Fruit fly (Drosophila melanogaster): ENCODE data around the gene CtsL4.

The CtsL4 gene

DNA sequence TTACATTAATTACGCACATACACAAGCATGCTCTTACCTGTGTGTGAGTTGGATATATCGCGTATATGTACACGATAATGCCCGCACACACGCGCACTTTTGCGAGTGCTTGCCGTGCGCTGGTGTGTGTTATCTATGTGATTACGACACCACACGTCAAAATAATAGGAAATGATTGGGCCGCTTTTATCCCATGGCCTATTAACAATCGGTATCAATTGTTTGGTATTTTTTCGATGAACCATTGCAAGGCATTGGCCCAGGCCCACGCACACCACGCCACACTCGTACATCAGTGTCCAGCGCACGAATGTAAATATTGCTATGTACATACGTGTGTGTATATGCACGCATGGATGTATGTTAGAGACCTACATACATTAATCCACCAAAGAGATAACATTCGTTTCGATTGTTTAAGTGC, 21.5 kb downstream of the CtsL4 start (continued):
- TF ChIP-seq CG31365 (tag; optimal IDR thresholded peaks at IDR 0.05) (no peak), dimm (GFP tag; IDR thresholded peaks at IDR 0.05) (no peak), ftz-f1 (GFP tag; optimal IDR thresholded peaks at IDR 0.05) (peak; percentile 83), eyg (GFP tag; optimal IDR thresholded peaks at IDR 0.05) (peak; percentile 16), Chrac-16 (GFP tag; optimal IDR thresholded peaks at IDR 0.05) (peak; percentile 2), CG7928 (GFP tag; optimal IDR thresholded peaks at IDR 0.05) (no peak), Hmr (GFP tag; optimal IDR thresholded peaks at IDR 0.05) (peak; percentile 90), CG6791 (GFP tag; IDR thresholded peaks at IDR 0.05; ENCODE audit: partially characterized antibody) (no peak; the same call in 2 of the 3 replicates), Oaz (GFP tag; IDR thresholded peaks at IDR 0.05) (no peak), aop (GFP tag; IDR thresholded peaks at IDR 0.05) (no peak), CTCF (GFP tag; optimal IDR thresholded peaks at IDR 0.05) (peak; percentile 26), bab2 (GFP tag; optimal IDR thresholded peaks at IDR 0.05) (peak; percentile 10), CG18619 (GFP tag; optimal IDR thresholded peaks at IDR 0.05) (peak; percentile 17), CG7556 (GFP tag; optimal IDR thresholded peaks at IDR 0.05) (peak; percentile 47), gcm2 (GFP tag; optimal IDR thresholded peaks at IDR 0.05) (peak; percentile 22), CG6254 (GFP tag; optimal IDR thresholded peaks at IDR 0.05) (peak; percentile 75), insv (GFP tag; optimal IDR thresholded peaks at IDR 0.05) (peak in 1 of 2 experiments; percentile 43), salm (tag; optimal IDR thresholded peaks at IDR 0.05) (peak; percentile 73), Myb (GFP tag; optimal IDR thresholded peaks at IDR 0.05) (peak; percentile 9), Camta (GFP tag; optimal IDR thresholded peaks at IDR 0.05) (peak; percentile 36), CG13424 (tag; optimal IDR thresholded peaks at IDR 0.05) (peak; percentile 56), Ravus (GFP tag; IDR thresholded peaks at IDR 0.05) (no peak), Dbx (GFP tag; IDR thresholded peaks at IDR 0.05) (peak; percentile 81; the same call in 2 of the 3 replicates), zf30C (GFP tag; optimal IDR thresholded peaks at IDR 0.05) (no peak), CG33213 (GFP tag; optimal IDR thresholded peaks at IDR 0.05) (peak; percentile 61), CG17568 (GFP tag; optimal IDR thresholded peaks at IDR 0.05) (peak; percentile 72), vfl (GFP tag; optimal IDR thresholded peaks at IDR 0.05) (peak; percentile 17), knrl (GFP tag; IDR thresholded peaks at IDR 0.05; ENCODE audit: partially characterized antibody) (peak; percentile 12; the same call in 1 of the 3 replicates), CG12155 (GFP tag; optimal IDR thresholded peaks at IDR 0.05) (peak; percentile 7), tna (GFP tag; IDR thresholded peaks at IDR 0.05; ENCODE audit: partially characterized antibody) (peak; percentile 48; the same call in 1 of the 2 replicates), psq (GFP tag; optimal IDR thresholded peaks at IDR 0.05) (no peak), grau (tag; optimal IDR thresholded peaks at IDR 0.05) (peak; percentile 62), CG12744 (GFP tag; optimal IDR thresholded peaks at IDR 0.05) (no peak), CG5180 (GFP tag; optimal IDR thresholded peaks at IDR 0.05) (peak; percentile 65), CG4820 (GFP tag; optimal IDR thresholded peaks at IDR 0.05) (peak; percentile 2), Side (GFP tag; optimal IDR thresholded peaks at IDR 0.05) (peak; percentile 67), phol (tag; optimal IDR thresholded peaks at IDR 0.05) (no peak), rib (GFP tag; IDR thresholded peaks at IDR 0.05) (peak; percentile 79; the same call in 1 of the 2 replicates), NK7.1 (GFP tag; optimal IDR thresholded peaks at IDR 0.05) (peak; percentile 34), Antp (GFP tag; optimal IDR thresholded peaks at IDR 0.05) (peak; percentile 20), YL-1 (GFP tag; optimal IDR thresholded peaks at IDR 0.05) (peak; percentile 88), CG15696 (tag; optimal IDR thresholded peaks at IDR 0.05) (peak; percentile 72), tup (GFP tag; optimal IDR thresholded peaks at IDR 0.05) (no peak), Hey (tag; optimal IDR thresholded peaks at IDR 0.05) (no peak), CG7786 (GFP tag; optimal IDR thresholded peaks at IDR 0.05) (peak; percentile 30), Dll (GFP tag; IDR thresholded peaks at IDR 0.05; ENCODE audit: partially characterized antibody) (peak; percentile 63), Trl (optimal IDR thresholded peaks at IDR 0.05) (peak in 1 of 2 experiments; percentile 31), Trl (GFP tag; optimal IDR thresholded peaks at IDR 0.05) (peak; percentile 45), CG14014 (GFP tag; IDR thresholded peaks at IDR 0.05) (peak; percentile 56; the same call in 1 of the 2 replicates), sisA (GFP tag; IDR thresholded peaks at IDR 0.05) (no peak), CG10267 (tag; optimal IDR thresholded peaks at IDR 0.05) (peak; percentile 44), sim (GFP tag; IDR thresholded peaks at IDR 0.05) (no peak)
